Worm (Caenorhabditis elegans) whole organism, L4/young adult: ENCODE measurements around the gene ugt-62.

Source experiments
- W03F9.2 ChIP-seq: fragments of 150-350 bp; optimal IDR thresholded peaks from 2 replicates; lab custom pipeline; 2014; ENCODE audit warnings: missing biosample characterization, missing genetic modification characterization
- dao-5 ChIP-seq: sonication (generic microtip); optimal IDR thresholded peaks from 2 replicates; lab custom pipeline; 2016; ENCODE audit warnings: missing genotype, missing genetic modification characterization, moderate library complexity, missing compliant biosample characterization
- him-1 ChIP-seq: sonication (generic microtip); optimal IDR thresholded peaks from 2 replicates; lab custom pipeline; 2016; ENCODE audit warnings: missing genotype, missing genetic modification reagents, missing genetic modification characterization, missing compliant biosample characterization

ce11 chrIII:4506590-4507128, 33.8 kb downstream of the ugt-62 start:
- TF ChIP-seq W03F9.2 (tag; lab: Kevin White, UChicago) (peak; percentile 14), dao-5 (tag; lab: Kevin White, UChicago) (no peak), him-1 (tag; lab: Kevin White, UChicago) (no peak)
